Fruit fly (Drosophila melanogaster): ENCODE measurements around the gene Idua.

Idua gene

dm6 chr2L:11061155-11061554 lies 51.7 kb downstream of the Idua start:
- no peak for TF ChIP-seq OdsH (GFP tag; optimal IDR thresholded peaks at IDR 0.05)
- no peak for TF ChIP-seq Vsx2 (GFP tag; optimal IDR thresholded peaks at IDR 0.05; ENCODE audit: partially characterized antibody)
- no peak for TF ChIP-seq usp (GFP tag; optimal IDR thresholded peaks at IDR 0.05)
- no peak for TF ChIP-seq pan (optimal IDR thresholded peaks at IDR 0.05)
- no peak for TF ChIP-seq foxo (GFP tag; optimal IDR thresholded peaks at IDR 0.05)
- TF ChIP-seq dsf (GFP tag; optimal IDR thresholded peaks at IDR 0.05; ENCODE audit: borderline replicate concordance), result no peak
- TF ChIP-seq tai (GFP tag; optimal IDR thresholded peaks at IDR 0.05), result no peak
- TF ChIP-seq brk (GFP tag; optimal IDR thresholded peaks at IDR 0.05), result no peak
- TF ChIP-seq Mio (GFP tag; optimal IDR thresholded peaks at IDR 0.05), result no peak
- no peak for TF ChIP-seq jim (GFP tag; optimal IDR thresholded peaks at IDR 0.05)
- no peak for TF ChIP-seq woc (GFP tag; optimal IDR thresholded peaks at IDR 0.05)
- no peak for TF ChIP-seq Rel (GFP tag; optimal IDR thresholded peaks at IDR 0.05)
- peak; percentile 26 for TF ChIP-seq Rel (tag; optimal IDR thresholded peaks at IDR 0.05)
- no peak for TF ChIP-seq Dfd (GFP tag; optimal IDR thresholded peaks at IDR 0.05)
- no peak for TF ChIP-seq ey (GFP tag; optimal IDR thresholded peaks at IDR 0.05)
- TF ChIP-seq N (GFP tag; optimal IDR thresholded peaks at IDR 0.05), result no peak
- no peak for TF ChIP-seq CG9705 (GFP tag; optimal IDR thresholded peaks at IDR 0.05)
- TF ChIP-seq Myc (optimal IDR thresholded peaks at IDR 0.05), result no peak
- TF ChIP-seq br (GFP tag; optimal IDR thresholded peaks at IDR 0.05), result no peak
- no peak for TF ChIP-seq rgr (GFP tag; optimal IDR thresholded peaks at IDR 0.05)
- peak; percentile 44 for TF ChIP-seq Hr83 (GFP tag; optimal IDR thresholded peaks at IDR 0.05; ENCODE audit: poor library complexity, severe bottlenecking)
- no peak for TF ChIP-seq sv (GFP tag; optimal IDR thresholded peaks at IDR 0.05)
- peak; percentile 63 for TF ChIP-seq Dif (GFP tag; optimal IDR thresholded peaks at IDR 0.05; ENCODE audit: partially characterized antibody)
- TF ChIP-seq Hnf4 (GFP tag; optimal IDR thresholded peaks at IDR 0.05), result peak; percentile 49
- peak; percentile 10 for TF ChIP-seq Jra (GFP tag; optimal IDR thresholded peaks at IDR 0.05)
- TF ChIP-seq h (GFP tag; optimal IDR thresholded peaks at IDR 0.05), result peak; percentile 38
- no peak for TF ChIP-seq Sp1 (GFP tag; optimal IDR thresholded peaks at IDR 0.05)
- TF ChIP-seq Abd-B (GFP tag; optimal IDR thresholded peaks at IDR 0.05), result no peak
- TF ChIP-seq GATAd (GFP tag; optimal IDR thresholded peaks at IDR 0.05), result no peak
- peak; percentile 54 for TF ChIP-seq CrebA (GFP tag; optimal IDR thresholded peaks at IDR 0.05; ENCODE audit: borderline replicate concordance)
- TF ChIP-seq HLH106 (tag; optimal IDR thresholded peaks at IDR 0.05), result no peak
- no peak for TF ChIP-seq dl (GFP tag; optimal IDR thresholded peaks at IDR 0.05; ENCODE audit: insufficient read depth in 1 of 2, partially characterized antibody in 2 of 2)
- no peak for TF ChIP-seq dmrt93B (GFP tag; optimal IDR thresholded peaks at IDR 0.05)
- TF ChIP-seq psq (GFP tag; optimal IDR thresholded peaks at IDR 0.05), result no peak
